Fruit fly (Drosophila melanogaster) whole organism, adult: Measurements from ENCODE around the gene NLaz.

Experiments
- CG11617 ChIP-seq: fragments of 200-800 bp; sonication (Bioruptor generic); optimal IDR thresholded peaks from 2 replicates; lab custom pipeline; 2017; ENCODE audit warnings: mild to moderate bottlenecking, missing biosample characterization, missing genetic modification reagents, missing genetic modification characterization
- CG12768 ChIP-seq: fragments of 200-800 bp; sonication (Bioruptor generic); optimal IDR thresholded peaks from 2 replicates; lab custom pipeline; 2017; ENCODE audit warnings: missing biosample characterization, missing genetic modification characterization, mild to moderate bottlenecking, moderate library complexity, missing genetic modification reagents
- CG14711 ChIP-seq: fragments of 200-800 bp; sonication (Bioruptor generic); optimal IDR thresholded peaks from 2 replicates; lab custom pipeline; 2018; ENCODE audit warnings: missing biosample characterization, mild to moderate bottlenecking, missing genetic modification characterization, moderate library complexity
- CG33017 ChIP-seq: fragments of 200-800 bp; sonication (Bioruptor generic); optimal IDR thresholded peaks from 2 replicates; lab custom pipeline; 2018; ENCODE audit warnings: missing biosample characterization, mild to moderate bottlenecking, missing genetic modification characterization, moderate library complexity
- CG5204 ChIP-seq: fragments of 200-800 bp; sonication (Bioruptor generic); optimal IDR thresholded peaks from 2 replicates; lab custom pipeline; 2016; ENCODE audit warnings: missing biosample characterization, missing genetic modification characterization
- CG7045 ChIP-seq: fragments of 200-800 bp; sonication (Bioruptor generic); optimal IDR thresholded peaks from 2 replicates; lab custom pipeline; 2017; ENCODE audit warnings: missing biosample characterization, mild to moderate bottlenecking, missing genetic modification characterization
- CG7101 ChIP-seq: fragments of 200-800 bp; sonication (Bioruptor generic); optimal IDR thresholded peaks from 2 replicates; lab custom pipeline; 2018; ENCODE audit warnings: missing biosample characterization, mild to moderate bottlenecking, missing genetic modification characterization, moderate library complexity
- Clk ChIP-seq: fragments of 200-800 bp; sonication (Bioruptor generic); optimal IDR thresholded peaks from 2 replicates; lab custom pipeline; 2017; ENCODE audit warnings: missing biosample characterization, missing genetic modification characterization
- Crg-1 ChIP-seq: fragments of 200-800 bp; sonication (Bioruptor generic); optimal IDR thresholded peaks from 2 replicates; lab custom pipeline; 2016; ENCODE audit warnings: missing biosample characterization, missing genetic modification characterization
- Hr96 ChIP-seq: fragments of 200-800 bp; sonication (Bioruptor generic); optimal IDR thresholded peaks from 2 replicates; lab custom pipeline; 2016; ENCODE audit warnings: missing biosample characterization, missing genetic modification characterization
- Mnt ChIP-seq: fragments of 200-800 bp; sonication (Bioruptor generic); optimal IDR thresholded peaks from 2 replicates; lab custom pipeline; 2016; ENCODE audit warnings: missing biosample characterization, mild to moderate bottlenecking, missing genetic modification characterization
- bab1 ChIP-seq: fragments of 200-800 bp; sonication (Bioruptor generic); optimal IDR thresholded peaks from 3 replicates; lab custom pipeline; 2019; ENCODE audit warnings: missing biosample characterization, mild to moderate bottlenecking, missing genetic modification characterization, moderate library complexity
- cic ChIP-seq: fragments of 200-800 bp; sonication (Bioruptor generic); optimal IDR thresholded peaks from 2 replicates; lab custom pipeline; 2017; ENCODE audit warnings: missing biosample characterization, mild to moderate bottlenecking, missing genetic modification characterization, moderate library complexity
- cnc ChIP-seq, 2 experiments: fragments of >200 bp; optimal IDR thresholded peaks; 2 replicates each; lab custom pipeline; 2017
- kay ChIP-seq: fragments of 200-800 bp; sonication (Bioruptor generic); peaks from one replicate; lab custom pipeline; 2016; ENCODE audit warnings: missing biosample characterization, missing genetic modification characterization, borderline replicate concordance
- ovo ChIP-seq: fragments of 200-800 bp; sonication (Bioruptor generic); optimal IDR thresholded peaks from 2 replicates; lab custom pipeline; 2016; ENCODE audit warnings: missing biosample characterization, missing genetic modification characterization
- pad ChIP-seq: fragments of 200-800 bp; sonication (Bioruptor generic); optimal IDR thresholded peaks from 3 replicates; lab custom pipeline; 2017; ENCODE audit warnings: missing biosample characterization, missing genetic modification characterization, mild to moderate bottlenecking, moderate library complexity, missing genetic modification reagents
- tj ChIP-seq: fragments of 200-800 bp; sonication (Bioruptor generic); optimal IDR thresholded peaks from 3 replicates; lab custom pipeline; 2017; ENCODE audit warnings: missing biosample characterization, mild to moderate bottlenecking, missing genetic modification characterization, moderate library complexity
- toe ChIP-seq: fragments of 200-800 bp; sonication (Bioruptor generic); optimal IDR thresholded peaks from 2 replicates; lab custom pipeline; 2016; ENCODE audit warnings: missing biosample characterization, missing genetic modification characterization

NLaz gene

dm6 chr2L:1367696-1368095, 6.1 kb upstream of the NLaz start, which contains the start of gene CG14346:
Gene CG14346, plus strand, starts transcription at chr2L:1367996.
- no peak for TF ChIP-seq cic (GFP tag; lab: Kevin White, UChicago)
- no peak for TF ChIP-seq CG33017
- TF ChIP-seq CG7045 (GFP tag; lab: Kevin White, UChicago), result no peak
- TF ChIP-seq Crg-1 (GFP tag; lab: Kevin White, UChicago), result no peak
- no peak for TF ChIP-seq kay
- no peak for TF ChIP-seq CG7101
- no peak for TF ChIP-seq pad (GFP tag; lab: Kevin White, UChicago)
- no peak for TF ChIP-seq ovo (GFP tag; lab: Kevin White, UChicago)
- no peak for TF ChIP-seq cnc (optimal IDR thresholded peaks at IDR 0.05; lab: Kevin White, UChicago)

- TF ChIP-seq Hr96, result no peak
- TF ChIP-seq pad (GFP tag; lab: Kevin White, UChicago), result no peak
- TF ChIP-seq tj, result no peak
- no peak for TF ChIP-seq CG33017
- TF ChIP-seq CG7045 (GFP tag; lab: Kevin White, UChicago), result no peak
- TF ChIP-seq Crg-1 (GFP tag; lab: Kevin White, UChicago), result no peak
- no peak for TF ChIP-seq Mnt
- no peak for TF ChIP-seq Clk (GFP tag; lab: Kevin White, UChicago)
- TF ChIP-seq CG14711 (tag; lab: Kevin White, UChicago), result no peak
- no peak for TF ChIP-seq CG5204 (GFP tag; lab: Kevin White, UChicago)
- TF ChIP-seq bab1, result no peak
- TF ChIP-seq CG11617 (GFP tag; lab: Kevin White, UChicago), result no peak
- TF ChIP-seq toe, result no peak
- no peak for TF ChIP-seq ovo (GFP tag; lab: Kevin White, UChicago)
- TF ChIP-seq cnc (optimal IDR thresholded peaks at IDR 0.05; lab: Kevin White, UChicago), result no peak
- TF ChIP-seq CG12768, result no peak
- no peak for TF ChIP-seq CG7101
- no peak for TF ChIP-seq cic (GFP tag; lab: Kevin White, UChicago)
- TF ChIP-seq kay, result no peak
Measured at dm6 chr2L:1365037-1365436, 3.4 kb upstream of the NLaz start.

- no peak for TF ChIP-seq Crg-1 (GFP tag; lab: Kevin White, UChicago)
Measured at dm6 chr2L:1359690-1360089, 1.9 kb downstream of the NLaz start, which contains the start of gene CG31659. Gene CG31659, minus strand, starts transcription at chr2L:1359790.

- no peak for TF ChIP-seq cic (GFP tag; lab: Kevin White, UChicago)
Measured at dm6 chr2L:1355824-1356223, 5.8 kb downstream of the NLaz start, which contains the start of gene CG5565. Gene CG5565, minus strand, starts transcription at chr2L:1355924.

- TF ChIP-seq CG14711 (tag; lab: Kevin White, UChicago) (no peak), cnc (optimal IDR thresholded peaks at IDR 0.05; lab: Kevin White, UChicago) (no peak), kay (no peak), CG7101 (no peak), toe (no peak)
Measured at dm6 chr2L:1354819-1355218, 6.8 kb downstream of the NLaz start, which contains the start of gene CG31924. Gene CG31924, minus strand, starts transcription at chr2L:1354919.

dm6 chr2L:1354009-1354408, 7.6 kb downstream of the NLaz start, which contains the start of gene CG5561:
Gene CG5561, minus strand, starts transcription at chr2L:1354109.
- no peak for TF ChIP-seq kay
- TF ChIP-seq toe, result no peak

- no peak for TF ChIP-seq CG11617 (GFP tag; lab: Kevin White, UChicago)
- no peak for TF ChIP-seq CG33017
- no peak for TF ChIP-seq Crg-1 (GFP tag; lab: Kevin White, UChicago)
- TF ChIP-seq bab1, result no peak
- no peak for TF ChIP-seq CG14711 (tag; lab: Kevin White, UChicago)
- TF ChIP-seq Mnt, result no peak
- no peak for TF ChIP-seq kay
- TF ChIP-seq Clk (GFP tag; lab: Kevin White, UChicago), result no peak
- TF ChIP-seq cnc (optimal IDR thresholded peaks at IDR 0.05; lab: Kevin White, UChicago), result no peak
- TF ChIP-seq Hr96, result no peak
- TF ChIP-seq cic (GFP tag; lab: Kevin White, UChicago), result no peak
Measured at dm6 chr2L:1352768-1353167, 8.9 kb downstream of the NLaz start, which contains the start of gene CG5556. Gene CG5556, minus strand, starts transcription at chr2L:1352868.

dm6 chr2L:1346034-1346433, 15.6 kb downstream of the NLaz start:
- TF ChIP-seq Clk (GFP tag; lab: Kevin White, UChicago), result no peak
- no peak for TF ChIP-seq Mnt
- no peak for TF ChIP-seq Crg-1 (GFP tag; lab: Kevin White, UChicago)
- no peak for TF ChIP-seq Hr96
- TF ChIP-seq cnc (optimal IDR thresholded peaks at IDR 0.05; lab: Kevin White, UChicago), result no peak
- TF ChIP-seq CG12768, result no peak
- TF ChIP-seq CG7101, result no peak
- no peak for TF ChIP-seq tj
- TF ChIP-seq pad (GFP tag; lab: Kevin White, UChicago), result no peak
- TF ChIP-seq CG7045 (GFP tag; lab: Kevin White, UChicago), result no peak
- TF ChIP-seq bab1, result no peak
- TF ChIP-seq CG14711 (tag; lab: Kevin White, UChicago), result no peak
- no peak for TF ChIP-seq ovo (GFP tag; lab: Kevin White, UChicago)
- TF ChIP-seq CG33017, result no peak
- no peak for TF ChIP-seq toe
